Worm (Caenorhabditis elegans) whole organism, L1 larva: Measurements from ENCODE around the gene sax-7.

Experiments used
- aly-2 ChIP-seq: fragments of 150-350 bp; optimal IDR thresholded peaks from 2 replicates; lab custom pipeline; 2014; ENCODE audit warnings: missing biosample characterization, missing genetic modification characterization
- egl-27 ChIP-seq, 2 experiments: fragments of 150-350 bp in 1 of 2; sonication (generic microtip); optimal IDR thresholded peaks; 3 replicates each; lab custom pipeline; 2017 to 2018; ENCODE audit warnings: missing biosample characterization in 2 of 2, missing genetic modification characterization in 2 of 2, missing genetic modification reagents in 2 of 2
- jun-1 ChIP-seq: fragments of 150-350 bp; optimal IDR thresholded peaks from 2 replicates; lab custom pipeline; 2014; ENCODE audit warnings: missing biosample characterization, missing genetic modification reagents, missing genetic modification characterization
- lin-35 ChIP-seq, 2 experiments: fragments of 150-350 bp; optimal IDR thresholded peaks; 2 replicates each; lab custom pipeline; 2014; ENCODE audit warnings: missing biosample characterization in 2 of 2, missing genetic modification characterization in 2 of 2, missing genetic modification reagents in 2 of 2
- lin-39 ChIP-seq: fragments of 150-350 bp; optimal IDR thresholded peaks from 2 replicates; lab custom pipeline; 2014; ENCODE audit warnings: missing biosample characterization, missing genetic modification reagents, missing genetic modification characterization
- lsy-2 ChIP-seq, 2 experiments: fragments of 150-350 bp; optimal IDR thresholded peaks; 2 replicates each; lab custom pipeline; 2014; ENCODE audit warnings: missing biosample characterization in 2 of 2, missing genetic modification characterization in 2 of 2
- nhr-11 ChIP-seq: fragments of 150-350 bp; optimal IDR thresholded peaks from 2 replicates; lab custom pipeline; 2014; ENCODE audit warnings: missing biosample characterization, missing genetic modification characterization
- nhr-237 ChIP-seq: fragments of 150-350 bp; optimal IDR thresholded peaks from 2 replicates; lab custom pipeline; 2014; ENCODE audit warnings: missing biosample characterization, missing genetic modification characterization
- nhr-77 ChIP-seq: fragments of 150-350 bp; optimal IDR thresholded peaks from 2 replicates; lab custom pipeline; 2014; ENCODE audit warnings: missing biosample characterization, missing genetic modification characterization
- nhr-84 ChIP-seq: sonication (generic microtip); optimal IDR thresholded peaks from 2 replicates; lab custom pipeline; 2017; ENCODE audit warnings: missing biosample characterization, missing genetic modification characterization
- skn-1 ChIP-seq: fragments of 150-350 bp; optimal IDR thresholded peaks from 2 replicates; lab custom pipeline; 2014; ENCODE audit warnings: missing biosample characterization, missing genetic modification characterization
- snpc-4 ChIP-seq: fragments of 150-350 bp; optimal IDR thresholded peaks from 2 replicates; lab custom pipeline; 2014; ENCODE audit warnings: missing biosample characterization, missing genetic modification characterization
- sup-37 ChIP-seq: fragments of 200-800 bp; sonication (Bioruptor generic); optimal IDR thresholded peaks from 2 replicates; lab custom pipeline; 2018; ENCODE audit warnings: mild to moderate bottlenecking, missing genetic modification characterization, missing compliant biosample characterization

DNA sequence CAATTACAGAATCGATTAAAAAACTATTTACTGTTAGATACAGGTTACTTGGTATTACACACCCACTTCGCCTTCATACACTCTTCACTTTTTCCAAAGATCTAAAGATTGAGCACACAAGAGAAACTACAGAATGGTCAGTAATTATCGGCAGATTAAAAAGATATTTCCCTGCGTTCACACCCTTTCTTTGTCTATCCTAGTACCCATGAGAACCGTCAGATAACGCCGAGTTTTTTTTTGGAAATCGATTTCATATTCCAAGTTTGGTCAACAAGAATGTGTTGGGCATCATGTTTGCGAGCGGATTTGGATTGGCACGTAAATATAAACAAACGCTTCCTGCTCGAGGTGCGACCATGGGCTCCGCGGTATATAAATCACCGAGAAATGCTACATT, 48.6 kb upstream of the sax-7 start, which contains the start of gene C26B2.8:
- no peak for TF ChIP-seq jun-1
- no peak for TF ChIP-seq lsy-2 (tag; optimal IDR thresholded peaks at IDR 0.05; lab: Kevin White, UChicago)
- TF ChIP-seq snpc-4 (tag; lab: Kevin White, UChicago) = no peak
- TF ChIP-seq aly-2 (tag; lab: Kevin White, UChicago) = no peak
- no peak for TF ChIP-seq nhr-11 (tag; lab: Kevin White, UChicago)
- TF ChIP-seq nhr-237 = no peak
- no peak for TF ChIP-seq skn-1 (tag; lab: Kevin White, UChicago)
- no peak for TF ChIP-seq lin-35 (GFP tag; optimal IDR thresholded peaks at IDR 0.05; lab: Kevin White, UChicago)
- no peak for TF ChIP-seq egl-27 (tag; optimal IDR thresholded peaks at IDR 0.05; lab: Kevin White, UChicago)
- TF ChIP-seq lin-39 = no peak
- TF ChIP-seq nhr-84 (tag; lab: Kevin White, UChicago) = no peak
- no peak for TF ChIP-seq nhr-77
- TF ChIP-seq sup-37 = no peak
